Worm (Caenorhabditis elegans) whole organism, L1 larva: Measurements from ENCODE around the gene F46H5.7.

Experiments
- efl-3 ChIP-seq: fragments of 200-800 bp; sonication (Bioruptor generic); optimal IDR thresholded peaks from 2 replicates; lab custom pipeline; 2018; ENCODE audit warnings: mild to moderate bottlenecking, missing genetic modification characterization, missing compliant biosample characterization
- elt-2 ChIP-seq: sonication (generic microtip); optimal IDR thresholded peaks from 2 replicates; lab custom pipeline; 2016; ENCODE audit warnings: missing genetic modification characterization, mild to moderate bottlenecking, inconsistent platforms, missing compliant biosample characterization, missing genetic modification reagents
- ets-5 ChIP-seq: fragments of 200-800 bp; sonication (Bioruptor generic); IDR thresholded peaks from 2 replicates; pipeline ENCODE4 v1.3.6; 2022; ENCODE audit warnings: missing genetic modification characterization, missing compliant biosample characterization
- lin-13 ChIP-seq: fragments of 150-350 bp; optimal IDR thresholded peaks from 2 replicates; lab custom pipeline; 2014; ENCODE audit warnings: missing biosample characterization, missing genetic modification reagents, missing genetic modification characterization
- mab-9 ChIP-seq: fragments of 200-800 bp; sonication (Bioruptor generic); IDR thresholded peaks from 2 replicates; pipeline ENCODE4 v1.3.6; 2022; ENCODE audit warnings: missing genetic modification reagents, missing genetic modification characterization, missing compliant biosample characterization
- mep-1 ChIP-seq: fragments of 150-350 bp; optimal IDR thresholded peaks from 2 replicates; lab custom pipeline; 2014; ENCODE audit warnings: missing biosample characterization, missing genetic modification characterization
- tbx-2 ChIP-seq: sonication (generic microtip); optimal IDR thresholded peaks from 2 replicates; lab custom pipeline; 2016; ENCODE audit warnings: missing genetic modification characterization, missing compliant biosample characterization
- unc-130 ChIP-seq: fragments of 150-350 bp; optimal IDR thresholded peaks from 2 replicates; lab custom pipeline; 2017; ENCODE audit warnings: missing biosample characterization, missing genetic modification characterization, inconsistent platforms
- unc-62 ChIP-seq: fragments of 150-350 bp; optimal IDR thresholded peaks from 2 replicates; lab custom pipeline; 2014; ENCODE audit warnings: missing biosample characterization, missing genetic modification reagents, missing genetic modification characterization
- zip-4 ChIP-seq: fragments of 200-800 bp; sonication (Bioruptor generic); optimal IDR thresholded peaks from 2 replicates; lab custom pipeline; 2018; ENCODE audit warnings: mild to moderate bottlenecking, missing genetic modification characterization, moderate library complexity, missing compliant biosample characterization
- ztf-11 ChIP-seq, 2 experiments: sonication (generic microtip); optimal IDR thresholded peaks; 2 replicates each; lab custom pipeline; 2016 to 2017; ENCODE audit warnings: missing genetic modification characterization in 2 of 2, missing biosample characterization in 1 of 2, missing compliant biosample characterization in 1 of 2

DNA sequence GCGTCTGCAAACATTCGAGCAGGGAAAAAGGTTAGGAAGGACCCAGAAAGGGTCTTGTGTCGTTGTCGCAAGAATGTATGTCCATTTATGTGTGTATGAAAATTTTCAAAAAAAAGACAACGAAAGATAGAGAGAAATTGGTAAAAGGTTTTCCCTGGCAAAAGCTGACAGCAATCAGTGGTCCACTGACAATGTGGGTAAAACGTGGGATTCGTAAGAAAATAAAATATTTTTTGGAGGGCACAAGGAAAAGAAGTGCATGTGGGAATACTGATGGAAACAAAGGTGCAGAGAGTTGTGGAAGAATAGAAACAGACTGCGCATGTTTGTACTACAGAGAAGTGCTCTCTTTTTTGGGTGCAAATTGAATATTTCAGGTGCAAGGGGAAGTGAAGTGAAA lies 40.4 kb upstream of the F46H5.7 start:
- TF ChIP-seq ets-5 (GFP tag; lab: Robert Waterston, UW): no peak
- TF ChIP-seq tbx-2: no peak
- TF ChIP-seq efl-3 (GFP tag; lab: Kevin White, UChicago): no peak
- no peak for TF ChIP-seq unc-62 (GFP tag; lab: Kevin White, UChicago)
- TF ChIP-seq mab-9 (GFP tag; lab: Robert Waterston, UW): no peak
- TF ChIP-seq unc-130 (tag; lab: Kevin White, UChicago): no peak
- TF ChIP-seq ztf-11 (tag; optimal IDR thresholded peaks at IDR 0.05; lab: Kevin White, UChicago): no peak
- no peak for TF ChIP-seq elt-2
- TF ChIP-seq mep-1: no peak
- no peak for TF ChIP-seq zip-4
- TF ChIP-seq lin-13 (GFP tag; lab: Kevin White, UChicago): no peak
